Worm (Caenorhabditis elegans) whole organism, young adult: ENCODE data around the gene lin-12.

Experiments used
- B0261.1 ChIP-seq: sonication (generic microtip); optimal IDR thresholded peaks from 2 replicates; lab custom pipeline; 2016; ENCODE audit warnings: mild to moderate bottlenecking, missing genetic modification characterization, moderate library complexity, missing compliant biosample characterization
- C06A6.2 ChIP-seq: fragments of 200-800 bp; sonication (Bioruptor generic); conservative IDR thresholded peaks from 2 replicates; pipeline ENCODE4 v1.3.6; 2022; ENCODE audit warnings: missing genetic modification characterization, missing compliant biosample characterization
- F23B12.7 ChIP-seq: sonication (generic microtip); optimal IDR thresholded peaks from 2 replicates; lab custom pipeline; 2017; ENCODE audit warnings: missing genetic modification characterization, mild to moderate bottlenecking, missing compliant biosample characterization, antibody characterized with exemption, moderate library complexity; ENCODE audit not compliant: insufficient read depth
- F33H1.4 ChIP-seq: fragments of 200-800 bp; sonication (Bioruptor generic); IDR thresholded peaks from 2 replicates; pipeline ENCODE4 v1.3.6; 2022; ENCODE audit warnings: missing genetic modification reagents, missing genetic modification characterization, missing compliant biosample characterization
- F37B4.10 ChIP-seq: fragments of 200-800 bp; sonication (Bioruptor generic); IDR thresholded peaks from 2 replicates; pipeline ENCODE4 v1.3.6; 2022; ENCODE audit warnings: missing genetic modification characterization, missing compliant biosample characterization
- F39B2.1 ChIP-seq: fragments of 200-800 bp; sonication (Bioruptor generic); IDR thresholded peaks from 2 replicates; pipeline ENCODE4 v1.3.6; 2022; ENCODE audit warnings: missing genetic modification reagents, missing genetic modification characterization, missing compliant biosample characterization
- Y53F4B.3 ChIP-seq: fragments of 200-800 bp; sonication (Bioruptor generic); IDR thresholded peaks from 2 replicates; pipeline ENCODE4 v1.3.6; 2022; ENCODE audit warnings: missing genetic modification reagents, missing genetic modification characterization, missing compliant biosample characterization
- Y56A3A.18 ChIP-seq: fragments of 200-800 bp; sonication (Bioruptor generic); IDR thresholded peaks from 2 replicates; pipeline ENCODE4 v1.3.6; 2022; ENCODE audit warnings: missing genetic modification reagents, missing genetic modification characterization, missing compliant biosample characterization
- Y95B8A.8 ChIP-seq: fragments of 200-800 bp; sonication (Bioruptor generic); IDR thresholded peaks from 2 replicates; pipeline ENCODE4 v1.3.6; 2022; ENCODE audit warnings: missing genetic modification reagents, missing genetic modification characterization, missing compliant biosample characterization
- ZK185.1 ChIP-seq: sonication (generic microtip); optimal IDR thresholded peaks from 2 replicates; lab custom pipeline; 2016; ENCODE audit warnings: mild to moderate bottlenecking, missing genetic modification characterization, missing compliant biosample characterization; ENCODE audit not compliant: poor library complexity, severe bottlenecking
- aptf-2 ChIP-seq: fragments of 200-800 bp; sonication (Bioruptor generic); conservative IDR thresholded peaks from 2 replicates; pipeline ENCODE4 v1.3.6; 2022; ENCODE audit warnings: missing genetic modification reagents, missing genetic modification characterization, missing compliant biosample characterization
- athp-1 ChIP-seq: sonication (generic microtip); optimal IDR thresholded peaks from 2 replicates; lab custom pipeline; 2017; ENCODE audit warnings: mild to moderate bottlenecking, missing genetic modification characterization, missing compliant biosample characterization
- attf-6 ChIP-seq: fragments of 200-800 bp; sonication (Bioruptor generic); IDR thresholded peaks from 2 replicates; pipeline ENCODE4 v1.3.6; 2022; ENCODE audit warnings: missing genetic modification reagents, missing genetic modification characterization, missing compliant biosample characterization
- bed-1 ChIP-seq: fragments of 200-800 bp; sonication (Bioruptor generic); IDR thresholded peaks from 2 replicates; pipeline ENCODE4 v1.3.6; 2022; ENCODE audit warnings: missing genetic modification reagents, missing genetic modification characterization, missing compliant biosample characterization
- cebp-1 ChIP-seq, 2 experiments: fragments of 200-800 bp in 1 of 2; sonication (Bioruptor generic) in 1 of 2; sonication (generic microtip) in 1 of 2; IDR thresholded peaks in 1 of 2; optimal IDR thresholded peaks in 1 of 2; 2 replicates each; pipeline versions ENCODE4 v1.3.6 to Lab custom; 2017 to 2022; ENCODE audit warnings: missing compliant biosample characterization in 2 of 2, missing genetic modification characterization in 2 of 2, mild to moderate bottlenecking in 1 of 2, missing genetic modification reagents in 1 of 2, moderate library complexity in 1 of 2
- cebp-2 ChIP-seq: fragments of 200-800 bp; sonication (Bioruptor generic); IDR thresholded peaks from 2 replicates; pipeline ENCODE4 v1.3.6; 2022; ENCODE audit warnings: missing genetic modification characterization, missing compliant biosample characterization
- ceh-100 ChIP-seq: fragments of 200-800 bp; sonication (Bioruptor generic); IDR thresholded peaks from 2 replicates; pipeline ENCODE4 v1.3.6; 2022; ENCODE audit warnings: missing genetic modification reagents, missing genetic modification characterization, missing compliant biosample characterization
- ceh-27 ChIP-seq: fragments of 200-800 bp; sonication (Bioruptor generic); optimal IDR thresholded peaks from 2 replicates; lab custom pipeline; 2018; ENCODE audit warnings: mild to moderate bottlenecking, missing genetic modification characterization, moderate library complexity, missing compliant biosample characterization
- ceh-91 ChIP-seq: fragments of 200-800 bp; sonication (Bioruptor generic); IDR thresholded peaks from 2 replicates; pipeline ENCODE4 v1.3.6; 2022; ENCODE audit warnings: missing genetic modification reagents, missing genetic modification characterization, missing compliant biosample characterization
- dpl-1 ChIP-seq: fragments of 150-350 bp; optimal IDR thresholded peaks from 2 replicates; lab custom pipeline; 2014; ENCODE audit warnings: missing biosample characterization, missing genetic modification reagents, missing genetic modification characterization
- egl-44 ChIP-seq: fragments of 200-800 bp; sonication (Bioruptor generic); IDR thresholded peaks from 2 replicates; pipeline ENCODE4 v1.3.6; 2022; ENCODE audit warnings: missing genetic modification reagents, missing genetic modification characterization, missing compliant biosample characterization
- ekl-4 ChIP-seq: fragments of 200-800 bp; sonication (Bioruptor generic); IDR thresholded peaks from 2 replicates; pipeline ENCODE4 v1.3.6; 2022; ENCODE audit warnings: missing genetic modification reagents, missing genetic modification characterization, missing compliant biosample characterization
- hlh-12 ChIP-seq: sonication (generic microtip); optimal IDR thresholded peaks from 2 replicates; lab custom pipeline; 2016; ENCODE audit warnings: missing genetic modification characterization, missing compliant biosample characterization
- hmg-1.2 ChIP-seq: fragments of 200-800 bp; sonication (Bioruptor generic); IDR thresholded peaks from 2 replicates; pipeline ENCODE4 v1.3.6; 2022; ENCODE audit warnings: missing genetic modification reagents, missing genetic modification characterization, missing compliant biosample characterization
- hmg-20 ChIP-seq: fragments of 200-800 bp; sonication (Bioruptor generic); IDR thresholded peaks from 2 replicates; pipeline ENCODE4 v1.3.6; 2022; ENCODE audit warnings: missing genetic modification reagents, missing genetic modification characterization, missing compliant biosample characterization
- lin-26 ChIP-seq: fragments of 200-800 bp; sonication (Bioruptor generic); IDR thresholded peaks from 2 replicates; pipeline ENCODE4 v1.3.6; 2022; ENCODE audit warnings: missing genetic modification reagents, missing genetic modification characterization, missing compliant biosample characterization
- lin-54 ChIP-seq: fragments of 200-800 bp; sonication (Bioruptor generic); optimal IDR thresholded peaks from 2 replicates; lab custom pipeline; 2018; ENCODE audit warnings: mild to moderate bottlenecking, missing genetic modification characterization, missing compliant biosample characterization
- lsl-1 ChIP-seq: fragments of 200-800 bp; sonication (Bioruptor generic); optimal IDR thresholded peaks from 2 replicates; lab custom pipeline; 2018; ENCODE audit warnings: mild to moderate bottlenecking, missing genetic modification characterization, moderate library complexity, missing compliant biosample characterization
- madf-3 ChIP-seq: fragments of 200-800 bp; sonication (Bioruptor generic); IDR thresholded peaks from 2 replicates; pipeline ENCODE4 v1.3.6; 2022; ENCODE audit warnings: missing genetic modification reagents, missing genetic modification characterization, missing compliant biosample characterization
- mes-4 ChIP-seq: sonication (generic microtip); optimal IDR thresholded peaks from 2 replicates; lab custom pipeline; 2016; ENCODE audit warnings: missing genotype, missing genetic modification characterization, missing compliant biosample characterization
- nfyb-1 ChIP-seq: fragments of 200-800 bp; sonication (Bioruptor generic); IDR thresholded peaks from 2 replicates; pipeline ENCODE4 v1.3.6; 2022; ENCODE audit warnings: missing genetic modification reagents, missing genetic modification characterization, missing compliant biosample characterization
- nhr-179 ChIP-seq: sonication (generic microtip); optimal IDR thresholded peaks from 2 replicates; lab custom pipeline; 2016; ENCODE audit warnings: mild to moderate bottlenecking, missing genetic modification characterization, missing compliant biosample characterization
- nhr-27 ChIP-seq: fragments of 200-800 bp; sonication (Bioruptor generic); optimal IDR thresholded peaks from 2 replicates; lab custom pipeline; 2018; ENCODE audit warnings: mild to moderate bottlenecking, missing genetic modification characterization, moderate library complexity, missing compliant biosample characterization
- rcor-1 ChIP-seq: fragments of 200-800 bp; sonication (Bioruptor generic); IDR thresholded peaks from 2 replicates; pipeline ENCODE4 v1.3.6; 2022; ENCODE audit warnings: missing genetic modification reagents, missing genetic modification characterization, missing compliant biosample characterization
- rpc-1 ChIP-seq, 2 experiments: fragments of 150-350 bp in 1 of 2; sonication (generic microtip) in 1 of 2; optimal IDR thresholded peaks; 2 replicates each; lab custom pipeline; 2014 to 2018; ENCODE audit warnings: missing biosample characterization in 1 of 2, missing genetic modification characterization in 1 of 2, missing genetic modification reagents in 1 of 2, missing genotype in 1 of 2
- sea-2 ChIP-seq: fragments of 200-800 bp; sonication (Bioruptor generic); IDR thresholded peaks from 2 replicates; pipeline ENCODE4 v1.3.6; 2022; ENCODE audit warnings: missing genetic modification characterization, missing compliant biosample characterization
- snpc-3.4 ChIP-seq: sonication (generic microtip); optimal IDR thresholded peaks from 2 replicates; lab custom pipeline; 2017; ENCODE audit warnings: missing genetic modification characterization, mild to moderate bottlenecking, missing compliant biosample characterization, antibody characterized with exemption, moderate library complexity, missing genotype, missing genetic modification reagents
- unc-62 ChIP-seq: fragments of 150-350 bp; optimal IDR thresholded peaks from 2 replicates; lab custom pipeline; 2014; ENCODE audit warnings: missing biosample characterization, missing genetic modification reagents, missing genetic modification characterization
- zfh-2 ChIP-seq: fragments of 200-800 bp; sonication (Bioruptor generic); conservative IDR thresholded peaks from 2 replicates; pipeline ENCODE4 v1.3.6; 2022; ENCODE audit warnings: missing genetic modification reagents, missing genetic modification characterization, missing compliant biosample characterization
- zim-3 ChIP-seq: sonication (generic microtip); optimal IDR thresholded peaks from 2 replicates; lab custom pipeline; 2017; ENCODE audit warnings: mild to moderate bottlenecking, missing genetic modification characterization, moderate library complexity, missing compliant biosample characterization
- ztf-18 ChIP-seq: sonication (generic microtip); optimal IDR thresholded peaks from 2 replicates; lab custom pipeline; 2016; ENCODE audit warnings: missing genotype, mild to moderate bottlenecking, missing genetic modification characterization, missing compliant biosample characterization

Gene lin-12

DNA sequence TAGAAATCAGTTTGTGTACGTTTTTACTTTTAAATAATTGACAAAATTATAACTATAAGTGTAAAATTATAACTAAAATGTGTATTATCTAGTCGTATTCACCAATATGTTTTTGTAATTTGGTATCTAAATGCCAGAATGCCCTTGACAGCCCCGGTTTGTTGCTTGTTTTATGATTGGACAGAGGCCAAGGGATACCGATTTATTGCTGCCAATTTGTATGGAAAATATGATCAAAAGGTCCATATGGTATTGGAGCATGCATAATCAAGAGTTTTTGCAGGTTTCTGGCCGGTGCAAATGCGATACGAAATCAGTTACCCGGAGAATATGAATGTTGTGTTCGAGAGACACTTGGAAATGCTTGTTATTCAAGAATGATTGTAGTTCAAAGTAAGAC is 44.5 kb upstream of the lin-12 start (continued):
- TF ChIP-seq Y56A3A.18 (GFP tag; lab: Robert Waterston, UW) (no peak), ceh-91 (no peak), F23B12.7 (tag; lab: Kevin White, UChicago) (no peak), hmg-20 (GFP tag; lab: Robert Waterston, UW) (no peak)
- TF ChIP-seq, all 124 proteins: peak for 0

DNA sequence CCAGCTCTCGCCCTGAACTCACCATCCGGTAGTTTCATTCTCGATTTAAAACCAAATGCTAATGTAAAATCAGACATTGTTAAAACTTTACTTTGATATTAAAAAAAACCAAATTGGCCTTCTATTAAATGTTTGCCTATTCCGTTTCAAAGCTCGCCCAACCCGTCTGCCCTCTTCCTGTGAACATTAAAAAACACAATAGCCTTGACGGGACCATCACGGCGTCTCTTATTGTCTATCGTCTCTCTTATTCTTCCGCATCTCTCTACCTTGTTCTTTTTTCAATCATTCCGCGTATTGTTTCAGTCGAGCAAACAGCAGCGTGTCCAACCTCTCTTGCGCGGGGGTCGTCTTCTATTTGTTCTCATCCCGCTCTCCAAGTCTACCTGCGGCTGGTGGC is 43.4 kb upstream of the lin-12 start, which contains the start of gene ZK512.1:
ZK512.1 (plus strand) TSS at position 301 of the 400 bp plus-strand sequence.
- no peak for TF ChIP-seq lin-26 (GFP tag; lab: Robert Waterston, UW)
- TF ChIP-seq C06A6.2 (GFP tag; lab: Robert Waterston, UW): no peak
- TF ChIP-seq mes-4 (tag; lab: Kevin White, UChicago): no peak
- TF ChIP-seq F39B2.1 (GFP tag; lab: Robert Waterston, UW): no peak
- TF ChIP-seq ZK185.1 (tag; lab: Kevin White, UChicago): no peak
- TF ChIP-seq ekl-4 (GFP tag; lab: Robert Waterston, UW): no peak
- TF ChIP-seq cebp-1 (GFP tag; IDR thresholded peaks at IDR 0.05; lab: Robert Waterston, UW): no peak
- no peak for TF ChIP-seq cebp-1 (tag; optimal IDR thresholded peaks at IDR 0.05; lab: Kevin White, UChicago)
- TF ChIP-seq madf-3 (GFP tag; lab: Robert Waterston, UW): no peak
- no peak for TF ChIP-seq dpl-1

DNA sequence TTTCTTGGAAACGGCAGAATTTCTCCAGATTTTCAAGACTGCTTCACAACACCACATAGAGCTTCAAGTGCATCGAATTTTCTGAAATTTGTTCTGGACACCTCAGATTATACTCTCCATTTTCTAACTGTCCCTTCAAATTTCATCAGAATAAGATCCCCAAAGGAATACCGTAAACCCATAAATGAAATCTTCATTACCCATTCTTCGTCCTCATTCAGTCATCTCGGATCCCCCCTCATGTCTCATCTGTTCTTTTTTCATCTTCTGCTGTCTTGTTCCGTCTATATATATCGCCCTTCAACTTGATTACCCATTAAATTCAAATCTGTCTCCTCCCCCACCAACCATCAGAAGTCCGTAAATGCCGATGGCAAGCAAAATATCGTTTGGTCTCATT is 42.8 kb upstream of the lin-12 start:
- no peak for TF ChIP-seq snpc-3.4 (tag; lab: Kevin White, UChicago)
- no peak for TF ChIP-seq aptf-2 (GFP tag; lab: Robert Waterston, UW)
- no peak for TF ChIP-seq dpl-1
- no peak for TF ChIP-seq attf-6 (GFP tag; lab: Robert Waterston, UW)
- no peak for TF ChIP-seq rcor-1 (GFP tag; lab: Robert Waterston, UW)
- no peak for TF ChIP-seq bed-1 (GFP tag; lab: Robert Waterston, UW)
- TF ChIP-seq zim-3 (tag; lab: Kevin White, UChicago): no peak
- no peak for TF ChIP-seq lsl-1 (GFP tag; lab: Kevin White, UChicago)
- no peak for TF ChIP-seq hlh-12
- no peak for TF ChIP-seq F37B4.10 (GFP tag; lab: Robert Waterston, UW)
- no peak for TF ChIP-seq rpc-1 (optimal IDR thresholded peaks at IDR 0.05; lab: Kevin White, UChicago)
- TF ChIP-seq rpc-1 (tag; optimal IDR thresholded peaks at IDR 0.05; lab: Kevin White, UChicago): no peak
- TF ChIP-seq nhr-27 (tag; lab: Kevin White, UChicago): no peak
- no peak for TF ChIP-seq ceh-27 (GFP tag; lab: Kevin White, UChicago)
- TF ChIP-seq nhr-179: no peak
- TF ChIP-seq, all 124 proteins: peak for 0

DNA sequence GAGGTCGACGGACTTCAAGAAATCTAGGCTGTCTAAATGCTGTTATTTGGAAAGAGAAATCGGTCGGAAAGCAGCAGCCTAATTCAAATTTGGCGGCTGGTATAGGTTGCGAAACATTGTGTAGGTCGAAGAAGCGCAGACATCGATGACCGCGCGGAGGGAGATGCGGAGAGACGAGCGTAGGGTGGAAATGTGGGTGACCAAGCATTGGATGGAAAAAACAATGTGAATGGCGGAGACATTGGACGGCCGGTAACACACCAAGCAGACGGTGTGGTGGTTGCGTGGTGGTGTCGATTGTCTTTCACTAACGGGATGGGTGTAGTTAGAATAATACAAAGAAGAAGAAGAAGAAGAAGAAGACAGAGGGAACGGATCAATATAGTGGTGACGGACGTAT is 41.2 kb upstream of the lin-12 start:
- TF ChIP-seq hmg-1.2 (GFP tag; lab: Robert Waterston, UW) (peak; percentile 35; the same call in 1 of the 2 replicates), sea-2 (GFP tag; lab: Robert Waterston, UW) (no peak), B0261.1 (tag; lab: Kevin White, UChicago) (no peak), unc-62 (no peak)

DNA sequence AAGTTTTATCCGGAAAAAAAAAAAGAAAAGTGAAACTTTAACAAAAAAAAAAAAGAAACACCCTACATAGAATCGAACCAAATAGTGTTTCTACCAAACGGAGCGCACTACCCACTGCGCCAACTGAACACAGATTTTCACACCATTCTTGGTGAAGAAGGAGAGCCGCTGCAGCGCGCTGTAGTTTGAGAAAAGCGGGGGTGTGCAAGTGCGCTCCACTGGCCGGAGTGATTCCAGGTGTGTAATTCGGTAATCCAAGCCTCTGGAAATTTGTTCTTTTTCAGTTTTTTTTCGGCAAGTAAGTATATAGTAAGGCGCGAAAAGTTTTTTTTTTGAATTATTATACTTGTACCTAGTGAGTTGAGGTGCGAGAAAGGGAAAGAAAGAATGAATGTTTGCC is 39.6 kb upstream of the lin-12 start:
- TF ChIP-seq athp-1 (tag; lab: Kevin White, UChicago) (peak; percentile 3), ztf-18 (tag; lab: Kevin White, UChicago) (peak; percentile 36), nfyb-1 (peak; percentile 82; the same call in 1 of the 2 replicates), cebp-2 (peak; percentile 77; the same call in 1 of the 2 replicates), ceh-100 (GFP tag; lab: Robert Waterston, UW) (peak; percentile 59; the same call in 1 of the 2 replicates), egl-44 (GFP tag; lab: Robert Waterston, UW) (peak; percentile 80), Y95B8A.8 (peak; percentile 56; the same call in 1 of the 2 replicates), B0261.1 (tag; lab: Kevin White, UChicago) (peak; percentile 69), lin-54 (GFP tag; lab: Kevin White, UChicago) (peak; percentile 45), Y53F4B.3 (GFP tag; lab: Robert Waterston, UW) (peak; percentile 59), rcor-1 (GFP tag; lab: Robert Waterston, UW) (peak; percentile 68), hmg-20 (GFP tag; lab: Robert Waterston, UW) (0 out of 2 replicates have a peak, but pooled peaks have one; percentile 51), F33H1.4 (GFP tag; lab: Robert Waterston, UW) (peak; percentile 48), zfh-2 (GFP tag; lab: Robert Waterston, UW) (0 out of 2 replicates have a peak, but pooled peaks have one; percentile 9), Y56A3A.18 (GFP tag; lab: Robert Waterston, UW) (peak; percentile 59; the same call in 1 of the 2 replicates)
